Comparison of ENCODE assay signal across 4 fruit fly cellular contexts in the genomic region with DNA sequence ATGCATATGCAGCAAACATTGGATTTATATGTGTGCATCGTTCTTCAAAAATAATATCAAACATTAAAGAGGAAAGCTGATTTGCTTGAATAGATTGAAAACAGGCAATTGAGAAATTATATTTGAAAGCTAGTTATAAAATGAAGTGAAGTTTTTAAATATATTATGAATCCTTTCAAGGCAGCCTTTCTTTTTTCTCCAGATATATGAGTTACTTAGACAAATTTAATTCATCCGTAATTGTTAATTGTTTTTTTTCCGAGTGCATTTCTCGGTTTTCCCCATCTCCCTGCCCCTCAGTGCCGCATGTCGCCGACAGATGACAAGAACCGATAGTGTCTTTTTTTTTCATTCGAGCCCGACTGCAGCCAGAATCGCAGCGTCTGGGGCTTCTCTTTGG.
TF ChIP-seq lines count a peak whose summit lies in the region.

No protein-coding gene starts in this region.

- TF ChIP-seq CTCF in whole organism, embryonic (GFP tag; optimal IDR thresholded peaks at IDR 0.05; lab: Kevin White, UChicago): no peak

TF ChIP-seq in whole organism, embryonic, 481 proteins besides CTCF, POLR2A, EP300 and RAD21 (continues in another document):
- TF ChIP-seq Dad (GFP tag; optimal IDR thresholded peaks at IDR 0.05; lab: Kevin White, UChicago) (no peak), corto (GFP tag; optimal IDR thresholded peaks at IDR 0.05; lab: Kevin White, UChicago) (no peak), Ssrp (tag; optimal IDR thresholded peaks at IDR 0.05; lab: Kevin White, UChicago) (peak; percentile 51), ERR (GFP tag; optimal IDR thresholded peaks at IDR 0.05; lab: Kevin White, UChicago) (no peak), chif (GFP tag; optimal IDR thresholded peaks at IDR 0.05; lab: Kevin White, UChicago) (peak in 1 of 2 experiments; percentile 35), CG10565 (GFP tag; optimal IDR thresholded peaks at IDR 0.05; lab: Kevin White, UChicago) (no peak), odd (GFP tag; optimal IDR thresholded peaks at IDR 0.05; lab: Kevin White, UChicago) (no peak), Usf (GFP tag; optimal IDR thresholded peaks at IDR 0.05; lab: Kevin White, UChicago) (peak; percentile 14), dmrt11E (tag; optimal IDR thresholded peaks at IDR 0.05; lab: Kevin White, UChicago) (peak; percentile 81), CG15601 (tag; optimal IDR thresholded peaks at IDR 0.05; lab: Kevin White, UChicago) (peak; percentile 39), sens (GFP tag; lab: Kevin White, UChicago) (peak; percentile 67), gsb-n (tag; optimal IDR thresholded peaks at IDR 0.05; lab: Kevin White, UChicago) (peak; percentile 27), grn (GFP tag; optimal IDR thresholded peaks at IDR 0.05; lab: Kevin White, UChicago) (peak; percentile 55), sna (GFP tag; IDR thresholded peaks at IDR 0.05; lab: Robert Waterston, UW; ENCODE audit: partially characterized antibody) (no peak), CG18262 (tag; optimal IDR thresholded peaks at IDR 0.05; lab: Kevin White, UChicago) (peak; percentile 6), nmo (GFP tag; optimal IDR thresholded peaks at IDR 0.05; lab: Kevin White, UChicago) (peak; percentile 29), bsh (GFP tag; optimal IDR thresholded peaks at IDR 0.05; lab: Kevin White, UChicago) (peak in 1 of 2 experiments; percentile 46), CG16815 (GFP tag; optimal IDR thresholded peaks at IDR 0.05; lab: Kevin White, UChicago) (peak; percentile 28), twi (tag; optimal IDR thresholded peaks at IDR 0.05; lab: Kevin White, UChicago) (peak; percentile 29), Lhr (GFP tag; optimal IDR thresholded peaks at IDR 0.05; lab: Kevin White, UChicago) (peak; percentile 17), CG2202 (tag; optimal IDR thresholded peaks at IDR 0.05; lab: Kevin White, UChicago) (peak; percentile 22)

TF ChIP-seq in whole organism, prepupa, 60 proteins besides CTCF, POLR2A, EP300 and RAD21:
- TF ChIP-seq Eip78C (GFP tag; lab: Kevin White, UChicago) (peak; percentile 45), svp (GFP tag; lab: Kevin White, UChicago) (peak; percentile 76), CG31627 (GFP tag; optimal IDR thresholded peaks at IDR 0.05; lab: Kevin White, UChicago) (peak; percentile 27), lz (GFP tag; optimal IDR thresholded peaks at IDR 0.05; lab: Kevin White, UChicago) (peak; percentile 33), Met (GFP tag; optimal IDR thresholded peaks at IDR 0.05; lab: Kevin White, UChicago) (peak; percentile 44), Ets21C (GFP tag; optimal IDR thresholded peaks at IDR 0.05; lab: Kevin White, UChicago) (peak; percentile 34), cyc (GFP tag; optimal IDR thresholded peaks at IDR 0.05; lab: Kevin White, UChicago) (peak; percentile 32), Hr39 (GFP tag; optimal IDR thresholded peaks at IDR 0.05; lab: Kevin White, UChicago) (peak; percentile 36), topi (GFP tag; optimal IDR thresholded peaks at IDR 0.05; lab: Kevin White, UChicago) (peak; percentile 30), Smox (GFP tag; optimal IDR thresholded peaks at IDR 0.05; lab: Kevin White, UChicago) (peak; percentile 43), esn (GFP tag; optimal IDR thresholded peaks at IDR 0.05; lab: Kevin White, UChicago) (peak; percentile 53), OdsH (GFP tag; optimal IDR thresholded peaks at IDR 0.05; lab: Kevin White, UChicago) (no peak), Hr38 (GFP tag; optimal IDR thresholded peaks at IDR 0.05; lab: Kevin White, UChicago) (no peak), achi (GFP tag; optimal IDR thresholded peaks at IDR 0.05; lab: Kevin White, UChicago) (peak; percentile 6), acj6 (GFP tag; optimal IDR thresholded peaks at IDR 0.05; lab: Kevin White, UChicago) (peak; percentile 1), Lpt (GFP tag; optimal IDR thresholded peaks at IDR 0.05; lab: Kevin White, UChicago) (no peak), CG10631 (GFP tag; optimal IDR thresholded peaks at IDR 0.05; lab: Kevin White, UChicago) (no peak), fd59A (GFP tag; optimal IDR thresholded peaks at IDR 0.05; lab: Kevin White, UChicago) (peak; percentile 6)

TF ChIP-seq in whole organism, pupa, 21 proteins besides CTCF, POLR2A, EP300 and RAD21:
- TF ChIP-seq Snoo (tag; optimal IDR thresholded peaks at IDR 0.05; lab: Kevin White, UChicago) (no peak), CG34367 (tag; optimal IDR thresholded peaks at IDR 0.05; lab: Kevin White, UChicago) (peak; percentile 2), CG8159 (tag; optimal IDR thresholded peaks at IDR 0.05; lab: Kevin White, UChicago) (no peak), Pif1B (GFP tag; optimal IDR thresholded peaks at IDR 0.05; lab: Kevin White, UChicago) (no peak), Pif1A (GFP tag; optimal IDR thresholded peaks at IDR 0.05; lab: Kevin White, UChicago) (no peak), EcR (GFP tag; optimal IDR thresholded peaks at IDR 0.05; lab: Kevin White, UChicago) (no peak), fd96Ca (GFP tag; IDR thresholded peaks at IDR 0.05; lab: Robert Waterston, UW) (no peak)

TF ChIP-seq in whole organism, wandering third instar larva, 38 proteins besides CTCF, POLR2A, EP300 and RAD21:
- TF ChIP-seq Hr83 (GFP tag; optimal IDR thresholded peaks at IDR 0.05; lab: Kevin White, UChicago; ENCODE audit: poor library complexity, severe bottlenecking): no peak
- no peak for TF ChIP-seq br (GFP tag; optimal IDR thresholded peaks at IDR 0.05; lab: Kevin White, UChicago)
- TF ChIP-seq Dfd (GFP tag; optimal IDR thresholded peaks at IDR 0.05; lab: Kevin White, UChicago): no peak
- TF ChIP-seq psq (GFP tag; optimal IDR thresholded peaks at IDR 0.05; lab: Kevin White, UChicago): peak; percentile 5
- no peak for TF ChIP-seq Rel (GFP tag; optimal IDR thresholded peaks at IDR 0.05; lab: Kevin White, UChicago)
- TF ChIP-seq Rel (tag; optimal IDR thresholded peaks at IDR 0.05; lab: Kevin White, UChicago): no peak
- no peak for TF ChIP-seq usp (GFP tag; optimal IDR thresholded peaks at IDR 0.05; lab: Kevin White, UChicago)
- no peak for TF ChIP-seq CG32264 (GFP tag; optimal IDR thresholded peaks at IDR 0.05; lab: Kevin White, UChicago)
- no peak for TF ChIP-seq CrebA (GFP tag; optimal IDR thresholded peaks at IDR 0.05; lab: Kevin White, UChicago; ENCODE audit: borderline replicate concordance)
- TF ChIP-seq foxo (GFP tag; optimal IDR thresholded peaks at IDR 0.05; lab: Kevin White, UChicago): peak in 1 of 2 experiments; percentile 31
- TF ChIP-seq dmrt93B (GFP tag; optimal IDR thresholded peaks at IDR 0.05; lab: Kevin White, UChicago): no peak
- no peak for TF ChIP-seq tai (GFP tag; optimal IDR thresholded peaks at IDR 0.05; lab: Kevin White, UChicago)
- peak; percentile 18 for TF ChIP-seq ey (GFP tag; optimal IDR thresholded peaks at IDR 0.05; lab: Kevin White, UChicago)
- peak; percentile 26 for TF ChIP-seq OdsH (GFP tag; optimal IDR thresholded peaks at IDR 0.05; lab: Kevin White, UChicago)
- TF ChIP-seq woc (GFP tag; optimal IDR thresholded peaks at IDR 0.05; lab: Kevin White, UChicago): no peak

Comparison
In these comparisons a context has a peak if more than half of its experiments do, and no peak if none do; other contexts are left out.
1. Of the 7 proteins assayed by ChIP-seq in both whole organism, embryonic and whole organism, prepupa: peak only in whole organism, embryonic: none; only in whole organism, prepupa: Hr39; in both: none; in neither: 6.